Fruit fly (Drosophila melanogaster) whole organism, embryonic: ENCODE results near the gene e.
A peak's percentile ranks its signal among the peaks of the same experiment; 100 is the strongest.

Experiments
- Asciz ChIP-seq: fragments of 200-800 bp; sonication (Bioruptor generic); optimal IDR thresholded peaks from 2 replicates; lab custom pipeline; 2017; ENCODE audit warnings: missing biosample characterization, mild to moderate bottlenecking, missing genetic modification characterization, missing genetic modification reagents
- Blimp-1 ChIP-seq: fragments of 200-800 bp; sonication (Bioruptor generic); optimal IDR thresholded peaks from 3 replicates; lab custom pipeline; 2018; ENCODE audit warnings: missing biosample characterization, missing genetic modification characterization, mild to moderate bottlenecking, moderate library complexity, missing genetic modification reagents
- CG11247 ChIP-seq: fragments of 200-800 bp; sonication (Bioruptor generic); IDR thresholded peaks from 2 replicates; pipeline ENCODE4 v1.3.6; 2022; ENCODE audit warnings: missing biosample characterization, missing genetic modification characterization
- CG12219 ChIP-seq: fragments of 200-800 bp; sonication (Bioruptor generic); optimal IDR thresholded peaks from 3 replicates; lab custom pipeline; 2018; ENCODE audit warnings: missing biosample characterization, mild to moderate bottlenecking, missing genetic modification characterization
- CG12299 ChIP-seq: fragments of 200-800 bp; sonication (Bioruptor generic); optimal IDR thresholded peaks from 2 replicates; lab custom pipeline; 2018; ENCODE audit warnings: missing biosample characterization, mild to moderate bottlenecking, missing genetic modification characterization
- CG13424 ChIP-seq: fragments of 200-800 bp; sonication (Bioruptor generic); optimal IDR thresholded peaks from 2 replicates; lab custom pipeline; 2019; ENCODE audit warnings: missing biosample characterization, mild to moderate bottlenecking, missing genetic modification characterization, moderate library complexity
- CG1647 ChIP-seq: fragments of 200-800 bp; sonication (Bioruptor generic); optimal IDR thresholded peaks from 3 replicates; lab custom pipeline; 2016; ENCODE audit warnings: missing biosample characterization, missing genetic modification characterization
- CG2120 ChIP-seq: fragments of 200-800 bp; sonication (Bioruptor generic); optimal IDR thresholded peaks from 3 replicates; lab custom pipeline; 2016; ENCODE audit warnings: missing biosample characterization, missing genetic modification characterization
- CG2875 ChIP-seq: fragments of 200-800 bp; sonication (Bioruptor generic); optimal IDR thresholded peaks from 2 replicates; lab custom pipeline; 2017; ENCODE audit warnings: missing biosample characterization, mild to moderate bottlenecking, missing genetic modification characterization, missing genetic modification reagents
- CG30020 ChIP-seq: fragments of 200-800 bp; optimal IDR thresholded peaks from 2 replicates; lab custom pipeline; 2019; ENCODE audit warnings: missing biosample characterization, mild to moderate bottlenecking, missing genetic modification characterization, moderate library complexity
- CG4424 ChIP-seq: fragments of 200-800 bp; sonication (Bioruptor generic); optimal IDR thresholded peaks from 3 replicates; lab custom pipeline; 2016; ENCODE audit warnings: missing biosample characterization, missing genetic modification characterization
- CG4730 ChIP-seq: fragments of 200-800 bp; sonication (Bioruptor generic); IDR thresholded peaks from 2 replicates; pipeline ENCODE4 v1.3.6; 2022; ENCODE audit warnings: missing biosample characterization, missing genetic modification characterization
- CG4854 ChIP-seq: fragments of 200-800 bp; sonication (Bioruptor generic); optimal IDR thresholded peaks from 2 replicates; lab custom pipeline; 2016; ENCODE audit warnings: missing biosample characterization, missing genetic modification characterization, inconsistent platforms
- CG6689 ChIP-seq: fragments of 200-800 bp; sonication (Bioruptor generic); IDR thresholded peaks from 2 replicates; pipeline ENCODE4 v1.3.6; 2022; ENCODE audit warnings: missing biosample characterization, missing genetic modification characterization
- CG6765 ChIP-seq: fragments of 200-800 bp; sonication (Bioruptor generic); optimal IDR thresholded peaks from 3 replicates; lab custom pipeline; 2017; ENCODE audit warnings: missing biosample characterization, mild to moderate bottlenecking, missing genetic modification characterization
- CG7271 ChIP-seq: fragments of 200-800 bp; sonication (Bioruptor generic); optimal IDR thresholded peaks from 2 replicates; lab custom pipeline; 2018; ENCODE audit warnings: missing biosample characterization, mild to moderate bottlenecking, missing genetic modification characterization, moderate library complexity
- CG7357 ChIP-seq: fragments of 200-800 bp; sonication (Bioruptor generic); IDR thresholded peaks from 3 replicates; pipeline ENCODE4 v1.3.6; 2022; ENCODE audit warnings: missing biosample characterization, missing genetic modification characterization
- CG7786 ChIP-seq: fragments of 200-800 bp; sonication (Bioruptor generic); optimal IDR thresholded peaks from 2 replicates; lab custom pipeline; 2016; ENCODE audit warnings: missing biosample characterization, missing genetic modification characterization
- Fer1 ChIP-seq: fragments of 200-800 bp; sonication (Bioruptor generic); optimal IDR thresholded peaks from 2 replicates; lab custom pipeline; 2017; ENCODE audit warnings: missing biosample characterization, mild to moderate bottlenecking, missing genetic modification characterization
- H2.0 ChIP-seq: fragments of 200-800 bp; sonication (Bioruptor generic); IDR thresholded peaks from 2 replicates; pipeline ENCODE4 v1.3.6; 2022; ENCODE audit warnings: missing biosample characterization, missing genetic modification characterization
- Hey ChIP-seq: fragments of 200-800 bp; sonication (Bioruptor generic); optimal IDR thresholded peaks from 3 replicates; lab custom pipeline; 2018; ENCODE audit warnings: missing biosample characterization, mild to moderate bottlenecking, missing genetic modification characterization
- Hr3 ChIP-seq: fragments of 200-800 bp; sonication (Bioruptor generic); optimal IDR thresholded peaks from 3 replicates; lab custom pipeline; 2016; ENCODE audit warnings: missing biosample characterization, missing genetic modification characterization
- Hr51 ChIP-seq, 2 experiments: fragments of 200-800 bp; sonication (Bioruptor generic); optimal IDR thresholded peaks; 2 replicates in 1 of 2; 3 replicates in 1 of 2; lab custom pipeline; 2016 to 2018; ENCODE audit warnings: missing biosample characterization in 2 of 2, missing genetic modification characterization in 2 of 2, mild to moderate bottlenecking in 1 of 2, moderate library complexity in 1 of 2
- Jarid2 ChIP-seq: fragments of 200-800 bp; sonication (Bioruptor generic); optimal IDR thresholded peaks from 3 replicates; lab custom pipeline; 2017; ENCODE audit warnings: mild to moderate bottlenecking, missing biosample characterization, missing genetic modification reagents, missing genetic modification characterization
- Lim3 ChIP-seq: fragments of 200-800 bp; sonication (Bioruptor generic); IDR thresholded peaks from 2 replicates; pipeline ENCODE4 v1.3.6; 2022; ENCODE audit warnings: missing biosample characterization, missing genetic modification characterization
- Mrtf ChIP-seq: fragments of 200-800 bp; sonication (Bioruptor generic); IDR thresholded peaks from 3 replicates; pipeline ENCODE4 v1.3.6; 2022; ENCODE audit warnings: missing biosample characterization, missing genetic modification characterization
- NFAT ChIP-seq: fragments of 200-800 bp; sonication (Bioruptor generic); IDR thresholded peaks from 2 replicates; pipeline ENCODE4 v1.3.6; 2022; ENCODE audit warnings: missing biosample characterization, missing genetic modification characterization
- Oaz ChIP-seq: fragments of 200-800 bp; sonication (Bioruptor generic); IDR thresholded peaks from 2 replicates; pipeline ENCODE4 v1.3.6; 2022; ENCODE audit warnings: missing biosample characterization, missing genetic modification characterization
- Oli ChIP-seq: fragments of 200-800 bp; sonication (Bioruptor generic); optimal IDR thresholded peaks from 2 replicates; lab custom pipeline; 2018; ENCODE audit warnings: missing biosample characterization, mild to moderate bottlenecking, missing genetic modification characterization, moderate library complexity
- Ptx1 ChIP-seq: fragments of 200-800 bp; sonication (Bioruptor generic); IDR thresholded peaks from 2 replicates; pipeline ENCODE4 v1.3.6; 2022; ENCODE audit warnings: missing biosample characterization, missing genetic modification characterization
- Sox102F ChIP-seq: fragments of 200-800 bp; sonication (Bioruptor generic); optimal IDR thresholded peaks from 2 replicates; lab custom pipeline; 2018; ENCODE audit warnings: missing biosample characterization, mild to moderate bottlenecking, missing genetic modification characterization, moderate library complexity
- Tbp ChIP-seq: fragments of >200 bp; optimal IDR thresholded peaks from 2 replicates; lab custom pipeline; 2018; ENCODE audit warnings: missing biosample characterization, missing genetic modification characterization
- abd-A ChIP-seq: fragments of 200-800 bp; sonication (Bioruptor generic); optimal IDR thresholded peaks from 3 replicates; lab custom pipeline; 2019; ENCODE audit warnings: missing biosample characterization, mild to moderate bottlenecking, missing genetic modification characterization, moderate library complexity
- amos ChIP-seq: fragments of 200-800 bp; sonication (Bioruptor generic); IDR thresholded peaks from 2 replicates; pipeline ENCODE4 v1.3.6; 2022; ENCODE audit warnings: missing biosample characterization, missing genetic modification characterization; ENCODE audit not compliant: partially characterized antibody
- ara ChIP-seq: fragments of 200-800 bp; sonication (Bioruptor generic); IDR thresholded peaks from 2 replicates; pipeline ENCODE4 v1.3.6; 2022; ENCODE audit warnings: missing biosample characterization, missing genetic modification characterization
- caup ChIP-seq: fragments of 200-800 bp; sonication (Bioruptor generic); optimal IDR thresholded peaks from 3 replicates; lab custom pipeline; 2017; ENCODE audit warnings: missing biosample characterization, mild to moderate bottlenecking, missing genetic modification characterization, moderate library complexity; ENCODE audit not compliant: severe bottlenecking
- dmrt99B ChIP-seq: fragments of 200-800 bp; sonication (Bioruptor generic); optimal IDR thresholded peaks from 2 replicates; lab custom pipeline; 2018; ENCODE audit warnings: missing biosample characterization, mild to moderate bottlenecking, missing genetic modification characterization, moderate library complexity
- eyg ChIP-seq: fragments of 200-800 bp; sonication (Bioruptor generic); optimal IDR thresholded peaks from 3 replicates; lab custom pipeline; 2016; ENCODE audit warnings: missing biosample characterization, missing genetic modification characterization
- fd64A ChIP-seq: fragments of 200-800 bp; sonication (Bioruptor generic); optimal IDR thresholded peaks from 3 replicates; lab custom pipeline; 2018; ENCODE audit warnings: missing biosample characterization, mild to moderate bottlenecking, missing genetic modification characterization
- ftz-f1 ChIP-seq: fragments of 200-800 bp; sonication (Bioruptor generic); optimal IDR thresholded peaks from 2 replicates; lab custom pipeline; 2016; ENCODE audit warnings: missing biosample characterization, missing genetic modification characterization
- nau ChIP-seq: fragments of 200-800 bp; sonication (Bioruptor generic); optimal IDR thresholded peaks from 3 replicates; lab custom pipeline; 2017; ENCODE audit warnings: missing biosample characterization, mild to moderate bottlenecking, missing genetic modification characterization, missing genetic modification reagents
- oc ChIP-seq: fragments of 200-800 bp; sonication (Bioruptor generic); optimal IDR thresholded peaks from 2 replicates; lab custom pipeline; 2018; ENCODE audit warnings: missing biosample characterization, mild to moderate bottlenecking, missing genetic modification characterization, moderate library complexity
- org-1 ChIP-seq: fragments of 200-800 bp; sonication (Bioruptor generic); optimal IDR thresholded peaks from 2 replicates; lab custom pipeline; 2017; ENCODE audit warnings: missing biosample characterization, missing genetic modification characterization
- sens-2 ChIP-seq: fragments of 200-800 bp; sonication (Bioruptor generic); IDR thresholded peaks from 2 replicates; pipeline ENCODE4 v1.3.6; 2022; ENCODE audit warnings: missing biosample characterization, missing genetic modification characterization
- sima ChIP-seq: fragments of 200-800 bp; sonication (Bioruptor generic); optimal IDR thresholded peaks from 2 replicates; lab custom pipeline; 2016; ENCODE audit warnings: missing biosample characterization, missing genetic modification characterization
- sna ChIP-seq: fragments of 200-800 bp; sonication (Bioruptor generic); IDR thresholded peaks from 2 replicates; pipeline ENCODE4 v1.3.6; 2022; ENCODE audit warnings: missing biosample characterization, missing genetic modification characterization; ENCODE audit not compliant: partially characterized antibody
- so ChIP-seq: fragments of 200-800 bp; sonication (Bioruptor generic); IDR thresholded peaks from 3 replicates; pipeline ENCODE4 v1.3.6; 2022; ENCODE audit warnings: missing biosample characterization, missing genetic modification characterization
- trh ChIP-seq: fragments of 200-800 bp; sonication (Bioruptor generic); optimal IDR thresholded peaks from 2 replicates; lab custom pipeline; 2016; ENCODE audit warnings: missing biosample characterization, missing genetic modification characterization
- vfl ChIP-seq: fragments of 200-800 bp; sonication (Bioruptor generic); optimal IDR thresholded peaks from 2 replicates; lab custom pipeline; 2016; ENCODE audit warnings: missing biosample characterization, missing genetic modification characterization
- wdn ChIP-seq: fragments of 200-800 bp; sonication (Bioruptor generic); IDR thresholded peaks from 2 replicates; pipeline ENCODE4 v1.3.6; 2022; ENCODE audit warnings: missing biosample characterization, missing genetic modification characterization
- zen2 ChIP-seq: fragments of 200-800 bp; sonication (Bioruptor generic); IDR thresholded peaks from 3 replicates; pipeline ENCODE4 v1.3.6; 2022; ENCODE audit warnings: missing biosample characterization, missing genetic modification characterization; ENCODE audit not compliant: partially characterized antibody

The e gene

DNA sequence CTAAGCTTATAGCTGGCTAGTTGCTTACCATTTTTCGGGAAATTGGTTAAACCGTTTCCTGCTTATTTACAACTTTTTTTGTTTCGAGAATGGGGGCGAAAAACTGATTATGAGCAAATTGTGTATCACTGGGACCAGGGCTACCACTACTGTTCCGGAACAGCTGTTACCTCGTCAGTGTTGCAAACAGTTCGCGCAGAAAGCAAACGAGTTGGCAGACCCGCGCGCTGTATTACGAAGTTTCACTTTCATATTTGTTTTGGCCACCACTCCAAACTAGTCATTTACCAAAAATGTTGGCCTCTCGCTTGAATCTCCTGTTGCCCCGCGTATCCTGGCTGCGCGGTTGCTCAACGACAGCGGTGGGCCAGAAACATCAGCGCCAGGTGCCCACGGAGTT is 32.9 kb upstream of the e start, which contains the start of the genes AP-2sigma and Idi (continued):
- TF ChIP-seq Oaz (GFP tag; lab: Robert Waterston, UW) (no peak), CG4854 (GFP tag; lab: Kevin White, UChicago) (no peak), org-1 (no peak), nau (no peak), CG4424 (GFP tag; lab: Kevin White, UChicago) (peak; percentile 9), abd-A (tag; lab: Kevin White, UChicago) (no peak), vfl (GFP tag; lab: Kevin White, UChicago) (no peak), Asciz (GFP tag; lab: Kevin White, UChicago) (no peak), wdn (no peak), Sox102F (GFP tag; lab: Kevin White, UChicago) (no peak), Hr51 (GFP tag; optimal IDR thresholded peaks at IDR 0.05; lab: Kevin White, UChicago) (no peak), CG7357 (no peak), trh (GFP tag; lab: Kevin White, UChicago) (no peak), Fer1 (peak; percentile 3), ara (no peak), Hey (no peak), dmrt99B (tag; lab: Kevin White, UChicago) (no peak), Oli (tag; lab: Kevin White, UChicago) (no peak), sima (GFP tag; lab: Kevin White, UChicago) (no peak), CG30020 (tag; lab: Kevin White, UChicago) (no peak), fd64A (GFP tag; lab: Kevin White, UChicago) (no peak), CG12219 (GFP tag; lab: Kevin White, UChicago) (no peak), CG6765 (GFP tag; lab: Kevin White, UChicago) (no peak), CG1647 (GFP tag; lab: Kevin White, UChicago) (no peak), CG7786 (GFP tag; lab: Kevin White, UChicago) (peak; percentile 34), CG4730 (GFP tag; lab: Robert Waterston, UW) (no peak), Lim3 (GFP tag; lab: Robert Waterston, UW) (no peak), Blimp-1 (GFP tag; lab: Kevin White, UChicago) (peak; percentile 99), CG6689 (no peak), eyg (GFP tag; lab: Kevin White, UChicago) (no peak), ftz-f1 (peak; percentile 38), oc (tag; lab: Kevin White, UChicago) (peak; percentile 53), Jarid2 (GFP tag; lab: Kevin White, UChicago) (no peak), CG7271 (peak; percentile 3), H2.0 (0 out of 2 replicates have a peak, but pooled peaks have one; percentile 24), CG2120 (peak; percentile 55), amos (GFP tag; lab: Robert Waterston, UW) (peak; percentile 42; the same call in 1 of the 2 replicates), Hr3 (GFP tag; lab: Kevin White, UChicago) (no peak), zen2 (GFP tag; lab: Robert Waterston, UW) (no peak), Mrtf (GFP tag; lab: Robert Waterston, UW) (peak; percentile 23; the same call in 1 of the 3 replicates), Tbp (GFP tag; lab: Kevin White, UChicago) (no peak), sna (GFP tag; lab: Robert Waterston, UW) (no peak), CG2875 (GFP tag; lab: Kevin White, UChicago) (no peak), sens-2 (GFP tag; lab: Robert Waterston, UW) (no peak), caup (GFP tag; lab: Kevin White, UChicago) (peak; percentile 29), so (GFP tag; lab: Robert Waterston, UW) (no peak), CG13424 (tag; lab: Kevin White, UChicago) (no peak), Ptx1 (GFP tag; lab: Robert Waterston, UW) (peak; percentile 19; the same call in 1 of the 2 replicates), CG12299 (tag; lab: Kevin White, UChicago) (no peak), NFAT (GFP tag; lab: Robert Waterston, UW) (no peak; the same call in 1 of the 2 replicates), CG11247 (no peak)
